Fruit fly (Drosophila melanogaster) whole organism, pupa: ENCODE results near the gene CG7166.

Experiments used
- CG10348 ChIP-seq: fragments of 200-800 bp; sonication (Bioruptor generic); IDR thresholded peaks from 2 replicates; pipeline ENCODE4 v1.3.6; 2022; ENCODE audit warnings: missing biosample characterization, missing genetic modification characterization
- CG32121 ChIP-seq: fragments of 200-800 bp; sonication (Bioruptor generic); IDR thresholded peaks from 2 replicates; pipeline ENCODE4 v1.3.6; 2022; ENCODE audit warnings: missing biosample characterization, missing genetic modification characterization
- EcR ChIP-seq: fragments of 200-800 bp; sonication (Bioruptor generic); optimal IDR thresholded peaks from 3 replicates; lab custom pipeline; 2019; ENCODE audit warnings: missing biosample characterization, missing genetic modification characterization, mild to moderate bottlenecking, moderate library complexity, missing genetic modification reagents

dm6 chr3L:21581984-21582383 lies 43.5 kb downstream of the CG7166 start:
- TF ChIP-seq CG10348 (GFP tag; lab: Robert Waterston, UW): no peak
- TF ChIP-seq EcR (GFP tag; lab: Kevin White, UChicago): no peak
- TF ChIP-seq CG32121 (GFP tag; lab: Robert Waterston, UW): no peak
